Worm (Caenorhabditis elegans) whole organism, L1 larva: Measurements from ENCODE around the gene idpc-3.

Experiments used
- ceh-90 ChIP-seq: sonication (generic microtip); optimal IDR thresholded peaks from 2 replicates; lab custom pipeline; 2016; ENCODE audit warnings: missing genetic modification characterization, missing compliant biosample characterization
- nhr-76 ChIP-seq: sonication (generic microtip); optimal IDR thresholded peaks from 2 replicates; lab custom pipeline; 2017; ENCODE audit warnings: missing biosample characterization, missing genetic modification characterization
- nhr-77 ChIP-seq: fragments of 150-350 bp; optimal IDR thresholded peaks from 2 replicates; lab custom pipeline; 2014; ENCODE audit warnings: missing biosample characterization, missing genetic modification characterization

DNA sequence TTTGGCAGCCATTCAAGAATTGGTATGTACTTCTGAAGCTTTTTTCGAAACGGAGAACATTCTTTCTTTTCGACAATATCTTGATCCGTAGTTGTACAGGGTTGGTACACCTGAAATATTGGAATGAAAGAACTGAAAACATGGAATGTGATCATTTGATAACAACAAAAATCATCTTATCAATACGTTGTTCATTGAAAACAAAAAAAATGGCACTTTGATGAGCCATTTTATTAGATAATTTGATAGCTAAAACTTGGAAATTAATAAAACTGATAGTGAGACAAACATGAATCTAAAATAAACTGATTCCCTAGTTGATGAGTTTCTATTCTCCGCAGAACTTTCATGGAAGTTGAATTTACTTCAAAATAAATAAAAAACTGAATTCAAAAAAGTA is 43.5 kb upstream of the idpc-3 start:
- TF ChIP-seq nhr-77 (tag; lab: Kevin White, UChicago), result no peak
- no peak for TF ChIP-seq ceh-90
- no peak for TF ChIP-seq nhr-76
